Worm (Caenorhabditis elegans) whole organism, early embryonic: ENCODE data around the gene camt-1.

ENCODE experiments used
- ama-1 ChIP-seq: fragments of 150-350 bp; optimal IDR thresholded peaks from 2 replicates; lab custom pipeline; 2014
- ceh-36 ChIP-seq: sonication (generic microtip); optimal IDR thresholded peaks from 2 replicates; lab custom pipeline; 2016; ENCODE audit warnings: missing genetic modification characterization, inconsistent platforms, missing compliant biosample characterization
- tbx-11 ChIP-seq: fragments of 200-800 bp; sonication (Bioruptor generic); IDR thresholded peaks from 2 replicates; pipeline ENCODE4 v1.3.6; 2022; ENCODE audit warnings: missing genetic modification characterization, missing compliant biosample characterization
- tbx-37 ChIP-seq: fragments of 200-800 bp; sonication (Bioruptor generic); conservative IDR thresholded peaks from 2 replicates; pipeline ENCODE4 v1.3.6; 2022; ENCODE audit warnings: missing genetic modification reagents, missing genetic modification characterization, missing compliant biosample characterization

DNA sequence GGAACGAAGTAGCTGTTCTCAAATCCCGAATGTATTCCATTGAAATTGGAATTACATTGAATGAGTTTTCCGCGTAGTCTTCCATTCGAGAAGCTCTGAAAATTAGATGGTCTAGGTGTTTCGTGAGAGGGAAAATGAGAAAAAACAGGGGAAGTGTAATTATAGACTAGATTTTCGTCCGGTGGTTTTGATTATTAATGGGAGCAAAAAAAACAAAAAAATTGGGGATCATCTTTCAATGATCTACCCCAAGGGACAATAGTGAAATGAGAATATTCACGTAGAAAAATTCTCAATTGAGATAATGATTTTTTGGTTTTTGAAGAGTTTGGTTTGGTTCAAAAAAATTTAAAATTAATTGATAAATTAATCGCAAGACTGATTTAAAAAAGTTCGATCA is 26.9 kb upstream of the camt-1 start, which contains the start of gene sra-32:
- TF ChIP-seq tbx-11 (GFP tag; lab: Robert Waterston, UW) = no peak
- no peak for TF ChIP-seq ama-1 (lab: Kevin White, UChicago)
- no peak for TF ChIP-seq tbx-37 (GFP tag; lab: Robert Waterston, UW)
- no peak for TF ChIP-seq ceh-36 (tag; lab: Kevin White, UChicago)
